Fruit fly (Drosophila melanogaster) whole organism, embryonic: ENCODE measurements around the gene Cys.

Experiments used
- Bdp1 ChIP-seq: fragments of 200-800 bp; sonication (Bioruptor generic); optimal IDR thresholded peaks from 3 replicates; lab custom pipeline; 2016; ENCODE audit warnings: missing biosample characterization, missing genetic modification characterization
- CG11504 ChIP-seq: fragments of 200-800 bp; sonication (Bioruptor generic); optimal IDR thresholded peaks from 3 replicates; lab custom pipeline; 2019; ENCODE audit warnings: missing biosample characterization, mild to moderate bottlenecking, missing genetic modification characterization, moderate library complexity
- CG11695 ChIP-seq: fragments of 200-800 bp; sonication (Bioruptor generic); IDR thresholded peaks from 3 replicates; pipeline ENCODE4 v1.3.6; 2022; ENCODE audit warnings: missing biosample characterization, missing genetic modification characterization
- CG11696 ChIP-seq: fragments of 200-800 bp; sonication (Bioruptor generic); IDR thresholded peaks from 2 replicates; pipeline ENCODE4 v1.3.6; 2022; ENCODE audit warnings: missing biosample characterization, missing genetic modification characterization
- CG12236 ChIP-seq: fragments of 200-800 bp; sonication (Bioruptor generic); optimal IDR thresholded peaks from 2 replicates; lab custom pipeline; 2016; ENCODE audit warnings: missing biosample characterization, missing genetic modification characterization
- CG12391 ChIP-seq: fragments of 200-800 bp; sonication (Bioruptor generic); optimal IDR thresholded peaks from 3 replicates; lab custom pipeline; 2018; ENCODE audit warnings: missing biosample characterization, mild to moderate bottlenecking, missing genetic modification characterization, moderate library complexity
- CG13424 ChIP-seq: fragments of 200-800 bp; sonication (Bioruptor generic); optimal IDR thresholded peaks from 2 replicates; lab custom pipeline; 2019; ENCODE audit warnings: missing biosample characterization, mild to moderate bottlenecking, missing genetic modification characterization, moderate library complexity
- CG14667 ChIP-seq: fragments of 200-800 bp; sonication (Bioruptor generic); IDR thresholded peaks from 2 replicates; pipeline ENCODE4 v1.3.6; 2022; ENCODE audit warnings: missing biosample characterization, missing genetic modification characterization
- CG1529 ChIP-seq: fragments of 200-800 bp; sonication (Bioruptor generic); optimal IDR thresholded peaks from 3 replicates; lab custom pipeline; 2018; ENCODE audit warnings: missing biosample characterization, missing genetic modification characterization
- CG17385 ChIP-seq: fragments of 200-800 bp; sonication (Bioruptor generic); optimal IDR thresholded peaks from 3 replicates; lab custom pipeline; 2018; ENCODE audit warnings: missing biosample characterization, mild to moderate bottlenecking, missing genetic modification characterization
- CG17568 ChIP-seq: fragments of 200-800 bp; sonication (Bioruptor generic); optimal IDR thresholded peaks from 2 replicates; lab custom pipeline; 2018; ENCODE audit warnings: missing biosample characterization, mild to moderate bottlenecking, missing genetic modification characterization, moderate library complexity
- CG18262 ChIP-seq: fragments of 200-800 bp; optimal IDR thresholded peaks from 3 replicates; lab custom pipeline; 2019; ENCODE audit warnings: missing biosample characterization, mild to moderate bottlenecking, missing genetic modification characterization, moderate library complexity
- CG3065 ChIP-seq: fragments of 200-800 bp; sonication (Bioruptor generic); optimal IDR thresholded peaks from 2 replicates; lab custom pipeline; 2016; ENCODE audit warnings: missing biosample characterization, missing genetic modification characterization
- CG31365 ChIP-seq: fragments of 200-800 bp; sonication (Bioruptor generic); optimal IDR thresholded peaks from 2 replicates; lab custom pipeline; 2018; ENCODE audit warnings: missing biosample characterization, mild to moderate bottlenecking, missing genetic modification characterization
- CG32772 ChIP-seq: fragments of 200-800 bp; sonication (Bioruptor generic); IDR thresholded peaks from 2 replicates; pipeline ENCODE4 v1.3.6; 2022; ENCODE audit warnings: missing biosample characterization, missing genetic modification characterization
- CG34376 ChIP-seq: fragments of 200-800 bp; sonication (Bioruptor generic); optimal IDR thresholded peaks from 2 replicates; lab custom pipeline; 2018; ENCODE audit warnings: missing biosample characterization, mild to moderate bottlenecking, missing genetic modification characterization
- CG9727 ChIP-seq: fragments of 200-800 bp; sonication (Bioruptor generic); optimal IDR thresholded peaks from 3 replicates; lab custom pipeline; 2017; ENCODE audit warnings: missing biosample characterization, mild to moderate bottlenecking, missing genetic modification characterization
- CG9876 ChIP-seq: fragments of 200-800 bp; sonication (Bioruptor generic); optimal IDR thresholded peaks from 2 replicates; lab custom pipeline; 2016; ENCODE audit warnings: missing biosample characterization, missing genetic modification characterization
- Camta ChIP-seq: fragments of 200-800 bp; sonication (Bioruptor generic); optimal IDR thresholded peaks from 2 replicates; lab custom pipeline; 2016; ENCODE audit warnings: missing biosample characterization, missing genetic modification characterization
- CrebB ChIP-seq: fragments of 200-800 bp; sonication (Bioruptor generic); optimal IDR thresholded peaks from 3 replicates; lab custom pipeline; 2018; ENCODE audit warnings: missing biosample characterization, mild to moderate bottlenecking, missing genetic modification characterization
- D19B ChIP-seq: fragments of 200-800 bp; sonication (Bioruptor generic); optimal IDR thresholded peaks from 2 replicates; lab custom pipeline; 2017; ENCODE audit warnings: missing biosample characterization, mild to moderate bottlenecking, missing genetic modification characterization
- Hr3 ChIP-seq: fragments of 200-800 bp; sonication (Bioruptor generic); optimal IDR thresholded peaks from 3 replicates; lab custom pipeline; 2016; ENCODE audit warnings: missing biosample characterization, missing genetic modification characterization
- MBD-R2 ChIP-seq: fragments of 200-800 bp; sonication (Bioruptor generic); IDR thresholded peaks from 2 replicates; pipeline ENCODE4 v1.3.6; 2022; ENCODE audit warnings: missing biosample characterization, missing genetic modification characterization
- NC2α ChIP-seq: fragments of 200-800 bp; sonication (Bioruptor generic); optimal IDR thresholded peaks from 2 replicates; lab custom pipeline; 2016; ENCODE audit warnings: missing biosample characterization, missing genetic modification characterization
- Optix ChIP-seq: fragments of 200-800 bp; sonication (Bioruptor generic); IDR thresholded peaks from 3 replicates; pipeline ENCODE4 v1.3.6; 2022; ENCODE audit warnings: missing biosample characterization, missing genetic modification characterization
- Six4 ChIP-seq: fragments of 200-800 bp; sonication (Bioruptor generic); optimal IDR thresholded peaks from 2 replicates; lab custom pipeline; 2016; ENCODE audit warnings: missing biosample characterization, missing genetic modification characterization
- Spps ChIP-seq: fragments of 200-800 bp; sonication (Bioruptor generic); optimal IDR thresholded peaks from 2 replicates; lab custom pipeline; 2018; ENCODE audit warnings: missing biosample characterization, mild to moderate bottlenecking, missing genetic modification characterization
- Stat92E ChIP-seq, 3 experiments: fragments of >200 bp in 2 of 3; fragments of 200-800 bp in 1 of 3; sonication (Bioruptor generic) in 1 of 3; optimal IDR thresholded peaks; 2 replicates each; lab custom pipeline; 2017 to 2019; ENCODE audit warnings: missing biosample characterization in 3 of 3, missing genetic modification characterization in 3 of 3, mild to moderate bottlenecking in 1 of 3, moderate library complexity in 1 of 3
- ase ChIP-seq: fragments of 200-800 bp; sonication (Bioruptor generic); IDR thresholded peaks from 3 replicates; pipeline ENCODE4 v1.3.6; 2022; ENCODE audit warnings: missing biosample characterization, missing genetic modification characterization
- cas ChIP-seq: fragments of 200-800 bp; sonication (Bioruptor generic); IDR thresholded peaks from 2 replicates; pipeline ENCODE4 v1.3.6; 2022; ENCODE audit warnings: missing biosample characterization, missing genetic modification characterization
- chinmo ChIP-seq: fragments of 200-800 bp; sonication (Bioruptor generic); IDR thresholded peaks from 4 replicates; pipeline ENCODE4 v1.3.6; 2022; ENCODE audit warnings: missing biosample characterization, missing genetic modification characterization; ENCODE audit not compliant: partially characterized antibody
- disco-r ChIP-seq: fragments of 200-800 bp; sonication (Bioruptor generic); optimal IDR thresholded peaks from 2 replicates; lab custom pipeline; 2016; ENCODE audit warnings: missing biosample characterization, missing genetic modification characterization
- dysf ChIP-seq: fragments of 200-800 bp; sonication (Bioruptor generic); IDR thresholded peaks from 3 replicates; pipeline ENCODE4 v1.3.6; 2022; ENCODE audit warnings: missing biosample characterization, missing genetic modification characterization
- eyg ChIP-seq: fragments of 200-800 bp; sonication (Bioruptor generic); optimal IDR thresholded peaks from 3 replicates; lab custom pipeline; 2016; ENCODE audit warnings: missing biosample characterization, missing genetic modification characterization
- fd64A ChIP-seq: fragments of 200-800 bp; sonication (Bioruptor generic); optimal IDR thresholded peaks from 3 replicates; lab custom pipeline; 2018; ENCODE audit warnings: missing biosample characterization, mild to moderate bottlenecking, missing genetic modification characterization
- gem ChIP-seq: fragments of 200-800 bp; sonication (Bioruptor generic); optimal IDR thresholded peaks from 2 replicates; lab custom pipeline; 2019; ENCODE audit warnings: missing biosample characterization, mild to moderate bottlenecking, missing genetic modification characterization, moderate library complexity
- ind ChIP-seq: fragments of 200-800 bp; sonication (Bioruptor generic); optimal IDR thresholded peaks from 3 replicates; lab custom pipeline; 2016; ENCODE audit warnings: missing biosample characterization, missing genetic modification characterization
- kni ChIP-seq: fragments of 200-800 bp; sonication (Bioruptor generic); optimal IDR thresholded peaks from 3 replicates; lab custom pipeline; 2017; ENCODE audit warnings: mild to moderate bottlenecking, missing biosample characterization, missing genetic modification reagents, missing genetic modification characterization
- nerfin-1 ChIP-seq: fragments of 200-800 bp; sonication (Bioruptor generic); optimal IDR thresholded peaks from 3 replicates; lab custom pipeline; 2019; ENCODE audit warnings: missing biosample characterization, mild to moderate bottlenecking, missing genetic modification characterization, moderate library complexity
- onecut ChIP-seq: fragments of 200-800 bp; sonication (Bioruptor generic); IDR thresholded peaks from 2 replicates; pipeline ENCODE4 v1.3.6; 2022; ENCODE audit warnings: missing biosample characterization, missing genetic modification characterization
- pho ChIP-seq: fragments of 200-800 bp; sonication (Bioruptor generic); optimal IDR thresholded peaks from 2 replicates; lab custom pipeline; 2016; ENCODE audit warnings: missing biosample characterization, missing genetic modification characterization
- pum ChIP-seq: fragments of 200-800 bp; sonication (Bioruptor generic); optimal IDR thresholded peaks from 2 replicates; lab custom pipeline; 2016; ENCODE audit warnings: missing biosample characterization, missing genetic modification characterization
- rib ChIP-seq: fragments of 200-800 bp; sonication (Bioruptor generic); IDR thresholded peaks from 2 replicates; pipeline ENCODE4 v1.3.6; 2022; ENCODE audit warnings: missing biosample characterization, missing genetic modification characterization
- sens ChIP-seq: fragments of 200-800 bp; sonication (Bioruptor generic); peaks from one replicate; lab custom pipeline; 2016; ENCODE audit warnings: missing biosample characterization, missing genetic modification characterization
- sim ChIP-seq: fragments of 200-800 bp; sonication (Bioruptor generic); IDR thresholded peaks from 2 replicates; pipeline ENCODE4 v1.3.6; 2022; ENCODE audit warnings: missing biosample characterization, missing genetic modification characterization
- slp2 ChIP-seq: fragments of 200-800 bp; sonication (Bioruptor generic); optimal IDR thresholded peaks from 2 replicates; lab custom pipeline; 2016; ENCODE audit warnings: missing biosample characterization, missing genetic modification characterization
- tgo ChIP-seq: fragments of 200-800 bp; sonication (Bioruptor generic); IDR thresholded peaks from 3 replicates; pipeline ENCODE4 v1.3.6; 2022; ENCODE audit warnings: missing biosample characterization, missing genetic modification characterization
- wdn ChIP-seq: fragments of 200-800 bp; sonication (Bioruptor generic); IDR thresholded peaks from 2 replicates; pipeline ENCODE4 v1.3.6; 2022; ENCODE audit warnings: missing biosample characterization, missing genetic modification characterization
- zen ChIP-seq: fragments of 200-800 bp; sonication (Bioruptor generic); optimal IDR thresholded peaks from 3 replicates; lab custom pipeline; 2018; ENCODE audit warnings: missing biosample characterization, mild to moderate bottlenecking, missing genetic modification characterization, moderate library complexity
- zfh2 ChIP-seq: fragments of 200-800 bp; sonication (Bioruptor generic); optimal IDR thresholded peaks from 2 replicates; lab custom pipeline; 2016; ENCODE audit warnings: missing biosample characterization, missing genetic modification characterization

Gene Cys

DNA sequence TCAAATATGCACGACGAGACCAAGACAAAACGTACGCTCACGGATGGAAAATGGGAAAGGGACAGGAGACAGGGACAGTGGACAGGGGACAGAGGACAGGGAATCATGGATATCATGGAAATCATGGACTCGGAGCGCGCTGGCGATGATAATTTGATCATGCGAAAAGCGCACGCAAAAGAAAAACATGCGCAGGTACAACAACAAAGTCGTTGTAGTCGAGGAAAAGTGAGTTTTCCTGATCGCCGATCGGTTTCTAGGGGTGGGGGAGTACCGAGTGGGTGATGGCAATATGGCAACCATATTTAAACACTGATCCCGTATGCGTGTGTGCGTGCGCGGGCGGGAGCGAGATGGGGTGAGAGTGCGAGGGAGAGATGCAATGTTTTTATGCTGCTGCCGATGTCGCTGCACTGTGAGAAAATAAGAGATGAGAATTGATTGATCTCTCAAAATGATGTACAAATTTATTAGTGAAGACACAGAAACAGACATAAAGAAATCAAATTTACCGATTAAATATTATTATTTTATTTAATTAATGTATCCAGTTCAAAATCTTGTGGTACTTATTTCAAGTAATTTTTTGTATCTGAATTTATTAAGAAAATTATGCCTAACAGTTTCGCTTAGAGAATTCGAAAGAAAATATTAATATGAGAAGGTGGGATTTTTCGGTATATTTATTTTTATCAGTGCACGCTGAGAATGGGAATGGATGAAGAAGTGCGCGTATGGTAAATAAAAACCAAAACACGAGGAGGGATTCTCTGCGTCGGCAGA, 21.5 kb upstream of the Cys start (continued):
- TF ChIP-seq pho: no peak
- peak; percentile 64 for TF ChIP-seq CG14667 (GFP tag; lab: Robert Waterston, UW)
- TF ChIP-seq CG11504 (tag; lab: Kevin White, UChicago): peak; percentile 89
- TF ChIP-seq CG9876 (GFP tag; lab: Kevin White, UChicago): no peak
- no peak for TF ChIP-seq Bdp1 (GFP tag; lab: Kevin White, UChicago)
- no peak for TF ChIP-seq rib (GFP tag; lab: Robert Waterston, UW)
- TF ChIP-seq sens (GFP tag; lab: Kevin White, UChicago): peak; percentile 93
- TF ChIP-seq onecut (GFP tag; lab: Robert Waterston, UW): peak; percentile 65
- TF ChIP-seq zfh2: no peak
- TF ChIP-seq disco-r (GFP tag; lab: Kevin White, UChicago): no peak
- TF ChIP-seq ase (GFP tag; lab: Robert Waterston, UW): peak; percentile 68; the same call in 1 of the 3 replicates
- peak; percentile 97 for TF ChIP-seq CG9727 (GFP tag; lab: Kevin White, UChicago)
- TF ChIP-seq CG11695: peak; percentile 71
- TF ChIP-seq wdn (GFP tag; lab: Robert Waterston, UW): no peak
- peak; percentile 95 for TF ChIP-seq zen (tag; lab: Kevin White, UChicago)
- TF ChIP-seq pum (GFP tag; lab: Kevin White, UChicago): peak; percentile 25
- no peak for TF ChIP-seq D19B (GFP tag; lab: Kevin White, UChicago)
- TF ChIP-seq gem (tag; lab: Kevin White, UChicago): peak; percentile 96
- no peak for TF ChIP-seq MBD-R2 (GFP tag; lab: Robert Waterston, UW)
- no peak for TF ChIP-seq Optix (GFP tag; lab: Robert Waterston, UW)
- peak; percentile 25 for TF ChIP-seq Camta
- TF ChIP-seq Spps: peak; percentile 93
- TF ChIP-seq CG12236 (GFP tag; lab: Kevin White, UChicago): no peak
- TF ChIP-seq CG1529 (GFP tag; lab: Kevin White, UChicago): peak; percentile 83
- no peak for TF ChIP-seq eyg (GFP tag; lab: Kevin White, UChicago)
- TF ChIP-seq CrebB (tag; lab: Kevin White, UChicago): peak; percentile 39
- TF ChIP-seq CG32772 (GFP tag; lab: Robert Waterston, UW): peak; percentile 60
- TF ChIP-seq kni: peak; percentile 85
- TF ChIP-seq slp2 (GFP tag; lab: Kevin White, UChicago): peak; percentile 6
- TF ChIP-seq cas (GFP tag; lab: Robert Waterston, UW): 0 out of 2 replicates have a peak, but pooled peaks have one; percentile 9
- TF ChIP-seq CG11696 (GFP tag; lab: Robert Waterston, UW): no peak; the same call in 1 of the 2 replicates
- peak; percentile 59 for TF ChIP-seq ind (GFP tag; lab: Kevin White, UChicago)
- no peak for TF ChIP-seq CG3065 (GFP tag; lab: Kevin White, UChicago)
- TF ChIP-seq CG17568 (GFP tag; lab: Kevin White, UChicago): peak; percentile 50
- no peak for TF ChIP-seq chinmo (GFP tag; lab: Robert Waterston, UW)
- peak; percentile 90 for TF ChIP-seq CG13424 (tag; lab: Kevin White, UChicago)
- no peak for TF ChIP-seq fd64A
- peak in 1 of 3 experiments; percentile 92 for TF ChIP-seq Stat92E (GFP tag; optimal IDR thresholded peaks at IDR 0.05; lab: Kevin White, UChicago)
- no peak for TF ChIP-seq NC2α (GFP tag; lab: Kevin White, UChicago)
- no peak for TF ChIP-seq CG31365 (tag; lab: Kevin White, UChicago)
- peak; percentile 71 for TF ChIP-seq tgo (GFP tag; lab: Robert Waterston, UW)
- TF ChIP-seq dysf (GFP tag; lab: Robert Waterston, UW): peak; percentile 66; the same call in 2 of the 3 replicates
- TF ChIP-seq CG12391: peak; percentile 95
- peak; percentile 80 for TF ChIP-seq Six4 (GFP tag; lab: Kevin White, UChicago)
- TF ChIP-seq CG17385 (GFP tag; lab: Kevin White, UChicago): peak; percentile 79
- TF ChIP-seq CG34376 (GFP tag; lab: Kevin White, UChicago): no peak
- peak; percentile 83 for TF ChIP-seq Hr3 (GFP tag; lab: Kevin White, UChicago)
- peak; percentile 78 for TF ChIP-seq sim (GFP tag; lab: Robert Waterston, UW)
- peak; percentile 98 for TF ChIP-seq CG18262
- TF ChIP-seq nerfin-1 (tag; lab: Kevin White, UChicago): peak; percentile 73
